Worm (Caenorhabditis elegans): Measurements from ENCODE around the gene Y38E10A.34.

DNA sequence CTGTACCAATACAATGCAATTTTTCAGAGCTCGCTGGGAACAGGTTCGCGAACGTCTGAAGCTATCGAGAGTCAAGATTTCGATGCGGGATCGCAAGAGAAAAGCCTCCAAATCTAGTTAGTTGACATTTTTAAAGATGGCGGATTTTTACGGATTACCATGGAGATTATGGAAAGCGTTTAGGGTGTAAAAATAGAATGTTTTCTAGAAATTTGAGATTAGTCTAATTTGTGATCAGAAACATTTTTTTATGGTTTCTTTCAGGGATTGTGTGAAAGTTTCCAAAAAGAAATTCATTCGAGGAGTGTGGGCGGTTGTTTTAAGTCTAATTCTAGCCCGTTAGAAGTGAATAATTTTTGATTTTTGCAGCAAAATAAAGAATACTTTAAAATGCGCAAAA lies 24.8 kb downstream of the Y38E10A.34 start:
- no peak for TF ChIP-seq nhr-28 (tag; optimal IDR thresholded peaks at IDR 0.05)
- no peak for TF ChIP-seq elt-3 (tag; optimal IDR thresholded peaks at IDR 0.05)
- no peak for TF ChIP-seq nhr-237 (tag; optimal IDR thresholded peaks at IDR 0.05)
- no peak for TF ChIP-seq unc-62 (GFP tag; optimal IDR thresholded peaks at IDR 0.05)
